Worm (Caenorhabditis elegans): ENCODE measurements around the gene cid-1.
A peak's percentile ranks its signal among the peaks of the same experiment; 100 is the strongest.
"Not testable (repeated sequence)": the region's sequence is repeated elsewhere in the genome, so short reads cannot be mapped to it uniquely, and the experiment has no call there.

ce11 chrIII:5211137-5211648 is 37.5 kb downstream of the cid-1 start:
- TF ChIP-seq F13C5.2 (tag; optimal IDR thresholded peaks at IDR 0.05) (peak; percentile 66), hmg-4 (GFP tag; optimal IDR thresholded peaks at IDR 0.05) (peak; percentile 93), ceh-13 (GFP tag; optimal IDR thresholded peaks at IDR 0.05) (peak; percentile 47), aly-1 (tag; optimal IDR thresholded peaks at IDR 0.05) (peak; percentile 90), scrt-1 (GFP tag; IDR thresholded peaks at IDR 0.05) (peak; percentile 75), sea-1 (GFP tag; conservative IDR thresholded peaks at IDR 0.05) (peak; percentile 76), B0310.2 (tag; optimal IDR thresholded peaks at IDR 0.05) (peak; percentile 63), tbx-37 (GFP tag; conservative IDR thresholded peaks at IDR 0.05) (peak; percentile 40), hmbx-1 (tag; optimal IDR thresholded peaks at IDR 0.05) (peak; percentile 16)
- not testable (repeated sequence) for TF ChIP-seq ama-1 (optimal IDR thresholded peaks at IDR 0.05)

Measured in whole organism, early embryonic.